Fruit fly (Drosophila melanogaster) whole organism, prepupa: Measurements from ENCODE around the gene APC7.

Experiments used
- Blimp-1 ChIP-seq: fragments of 200-800 bp; sonication (Bioruptor generic); optimal IDR thresholded peaks from 3 replicates; lab custom pipeline; 2017; ENCODE audit warnings: missing biosample characterization, missing genetic modification characterization, mild to moderate bottlenecking, moderate library complexity, missing genetic modification reagents
- CG10669 ChIP-seq: fragments of 200-800 bp; sonication (Bioruptor generic); optimal IDR thresholded peaks from 3 replicates; lab custom pipeline; 2018; ENCODE audit warnings: missing biosample characterization, mild to moderate bottlenecking, missing genetic modification characterization, moderate library complexity
- CG11762 ChIP-seq: fragments of 200-800 bp; sonication (Bioruptor generic); optimal IDR thresholded peaks from 3 replicates; lab custom pipeline; 2016; ENCODE audit warnings: missing biosample characterization, missing genetic modification characterization; ENCODE audit not compliant: insufficient read depth
- CG11902 ChIP-seq: fragments of 200-800 bp; sonication (Bioruptor generic); optimal IDR thresholded peaks from 3 replicates; lab custom pipeline; 2016; ENCODE audit warnings: missing biosample characterization, missing genetic modification characterization
- CG15336 ChIP-seq: fragments of 200-800 bp; sonication (Bioruptor generic); IDR thresholded peaks from 2 replicates; pipeline ENCODE4 v1.3.6; 2022; ENCODE audit warnings: missing biosample characterization, missing genetic modification characterization
- CG16779 ChIP-seq: fragments of 200-800 bp; sonication (Bioruptor generic); optimal IDR thresholded peaks from 3 replicates; lab custom pipeline; 2017; ENCODE audit warnings: missing biosample characterization, mild to moderate bottlenecking, missing genetic modification characterization
- CG3032 ChIP-seq: fragments of 200-800 bp; optimal IDR thresholded peaks from 2 replicates; lab custom pipeline; 2019; ENCODE audit warnings: missing biosample characterization, mild to moderate bottlenecking, missing genetic modification characterization, moderate library complexity
- CG31627 ChIP-seq: fragments of 200-800 bp; sonication (Bioruptor generic); optimal IDR thresholded peaks from 3 replicates; lab custom pipeline; 2016; ENCODE audit warnings: missing biosample characterization, missing genetic modification characterization
- CG32006 ChIP-seq: fragments of 200-800 bp; sonication (Bioruptor generic); optimal IDR thresholded peaks from 3 replicates; lab custom pipeline; 2017; ENCODE audit warnings: missing biosample characterization, mild to moderate bottlenecking, missing genetic modification characterization
- CG34406 ChIP-seq: fragments of 200-800 bp; sonication (Bioruptor generic); optimal IDR thresholded peaks from 3 replicates; lab custom pipeline; 2016; ENCODE audit warnings: missing biosample characterization, missing genetic modification characterization
- CG3919 ChIP-seq: fragments of 200-800 bp; sonication (Bioruptor generic); optimal IDR thresholded peaks from 3 replicates; lab custom pipeline; 2016; ENCODE audit warnings: missing biosample characterization, missing genetic modification characterization
- CG4318 ChIP-seq: fragments of 200-800 bp; sonication (Bioruptor generic); optimal IDR thresholded peaks from 3 replicates; lab custom pipeline; 2017; ENCODE audit warnings: missing biosample characterization, mild to moderate bottlenecking, missing genetic modification characterization
- CG6163 ChIP-seq: fragments of 200-800 bp; sonication (Bioruptor generic); IDR thresholded peaks from 3 replicates; pipeline ENCODE4 v1.3.6; 2022; ENCODE audit warnings: missing biosample characterization, missing genetic modification characterization
- CG6792 ChIP-seq: fragments of 200-800 bp; sonication (Bioruptor generic); optimal IDR thresholded peaks from 3 replicates; lab custom pipeline; 2016; ENCODE audit warnings: missing biosample characterization, missing genetic modification characterization
- CG6808 ChIP-seq: fragments of 200-800 bp; sonication (Bioruptor generic); optimal IDR thresholded peaks from 3 replicates; lab custom pipeline; 2017; ENCODE audit warnings: missing biosample characterization, missing genetic modification characterization, mild to moderate bottlenecking, moderate library complexity, missing genetic modification reagents
- CG6854 ChIP-seq: fragments of 200-800 bp; sonication (Bioruptor generic); optimal IDR thresholded peaks from 2 replicates; lab custom pipeline; 2017; ENCODE audit warnings: missing biosample characterization, mild to moderate bottlenecking, missing genetic modification characterization
- CG7368 ChIP-seq: fragments of 200-800 bp; sonication (Bioruptor generic); optimal IDR thresholded peaks from 3 replicates; lab custom pipeline; 2016; ENCODE audit warnings: missing biosample characterization, missing genetic modification characterization
- CG8119 ChIP-seq: fragments of 200-800 bp; sonication (Bioruptor generic); IDR thresholded peaks from 3 replicates; pipeline ENCODE4 v1.3.6; 2022; ENCODE audit warnings: missing biosample characterization, missing genetic modification characterization
- CG8632 ChIP-seq: fragments of 200-800 bp; sonication (Bioruptor generic); optimal IDR thresholded peaks from 3 replicates; lab custom pipeline; 2016; ENCODE audit warnings: missing biosample characterization, missing genetic modification characterization
- CG9139 ChIP-seq: fragments of 200-800 bp; sonication (Bioruptor generic); optimal IDR thresholded peaks from 3 replicates; lab custom pipeline; 2017; ENCODE audit warnings: missing biosample characterization, mild to moderate bottlenecking, missing genetic modification characterization
- Eip75B ChIP-seq: fragments of 200-800 bp; sonication (Bioruptor generic); optimal IDR thresholded peaks from 3 replicates; lab custom pipeline; 2016; ENCODE audit warnings: missing biosample characterization, missing genetic modification characterization
- Eip78C ChIP-seq: fragments of 200-800 bp; sonication (Bioruptor generic); peaks from one replicate; lab custom pipeline; 2016; ENCODE audit warnings: missing biosample characterization, missing genetic modification characterization
- Eip93F ChIP-seq: fragments of 200-800 bp; sonication (Bioruptor generic); optimal IDR thresholded peaks from 2 replicates; lab custom pipeline; 2016; ENCODE audit warnings: missing biosample characterization, mild to moderate bottlenecking, missing genetic modification characterization
- Ets21C ChIP-seq: fragments of 200-800 bp; sonication (Bioruptor generic); optimal IDR thresholded peaks from 3 replicates; lab custom pipeline; 2016; ENCODE audit warnings: missing biosample characterization, missing genetic modification characterization
- Hr38 ChIP-seq: sonication (Bioruptor generic); optimal IDR thresholded peaks from 2 replicates; lab custom pipeline; 2016; ENCODE audit warnings: missing biosample characterization, missing genetic modification characterization
- Hr39 ChIP-seq: fragments of 200-800 bp; sonication (Bioruptor generic); optimal IDR thresholded peaks from 2 replicates; lab custom pipeline; 2016; ENCODE audit warnings: missing biosample characterization, missing genetic modification characterization
- Hr4 ChIP-seq: fragments of 200-800 bp; sonication (Bioruptor generic); optimal IDR thresholded peaks from 3 replicates; lab custom pipeline; 2016; ENCODE audit warnings: missing biosample characterization, missing genetic modification characterization
- Lpt ChIP-seq: fragments of 200-800 bp; sonication (Bioruptor generic); optimal IDR thresholded peaks from 3 replicates; lab custom pipeline; 2016; ENCODE audit warnings: missing biosample characterization, missing genetic modification characterization
- Met ChIP-seq: fragments of 200-800 bp; sonication (Bioruptor generic); optimal IDR thresholded peaks from 3 replicates; lab custom pipeline; 2016; ENCODE audit warnings: missing biosample characterization, missing genetic modification characterization
- OdsH ChIP-seq: fragments of 200-800 bp; sonication (Bioruptor generic); optimal IDR thresholded peaks from 3 replicates; lab custom pipeline; 2016; ENCODE audit warnings: missing biosample characterization, missing genetic modification characterization
- Smox ChIP-seq: fragments of 200-800 bp; sonication (Bioruptor generic); optimal IDR thresholded peaks from 3 replicates; lab custom pipeline; 2016; ENCODE audit warnings: missing biosample characterization, missing genetic modification characterization
- Sox102F ChIP-seq: fragments of 200-800 bp; sonication (Bioruptor generic); optimal IDR thresholded peaks from 2 replicates; lab custom pipeline; 2016; ENCODE audit warnings: missing biosample characterization, mild to moderate bottlenecking, missing genetic modification characterization
- Sox14 ChIP-seq: fragments of 200-800 bp; sonication (Bioruptor generic); optimal IDR thresholded peaks from 3 replicates; lab custom pipeline; 2016; ENCODE audit warnings: missing biosample characterization, missing genetic modification characterization
- Sox15 ChIP-seq: fragments of 200-800 bp; sonication (Bioruptor generic); optimal IDR thresholded peaks from 3 replicates; lab custom pipeline; 2016; ENCODE audit warnings: missing biosample characterization, missing genetic modification characterization
- achi ChIP-seq: fragments of 200-800 bp; sonication (Bioruptor generic); optimal IDR thresholded peaks from 3 replicates; lab custom pipeline; 2016; ENCODE audit warnings: missing biosample characterization, missing genetic modification characterization
- acj6 ChIP-seq: fragments of 200-800 bp; sonication (Bioruptor generic); optimal IDR thresholded peaks from 3 replicates; lab custom pipeline; 2016; ENCODE audit warnings: missing biosample characterization, missing genetic modification characterization
- cyc ChIP-seq: fragments of 200-800 bp; sonication (Bioruptor generic); optimal IDR thresholded peaks from 3 replicates; lab custom pipeline; 2016; ENCODE audit warnings: missing biosample characterization, missing genetic modification characterization
- dac ChIP-seq: fragments of 200-800 bp; sonication (Bioruptor generic); optimal IDR thresholded peaks from 2 replicates; lab custom pipeline; 2017; ENCODE audit warnings: missing biosample characterization, mild to moderate bottlenecking, missing genetic modification characterization
- dsx ChIP-seq: fragments of 200-800 bp; optimal IDR thresholded peaks from 3 replicates; lab custom pipeline; 2019; ENCODE audit warnings: missing biosample characterization, mild to moderate bottlenecking, missing genetic modification characterization, moderate library complexity; ENCODE audit not compliant: poor library complexity, severe bottlenecking
- esn ChIP-seq: fragments of 200-800 bp; sonication (Bioruptor generic); optimal IDR thresholded peaks from 2 replicates; lab custom pipeline; 2016; ENCODE audit warnings: missing biosample characterization, mild to moderate bottlenecking, missing genetic modification characterization, moderate library complexity
- fd59A ChIP-seq: fragments of 200-800 bp; sonication (Bioruptor generic); optimal IDR thresholded peaks from 2 replicates; lab custom pipeline; 2017; ENCODE audit warnings: missing biosample characterization, mild to moderate bottlenecking, missing genetic modification characterization, missing genetic modification reagents
- fkh ChIP-seq: fragments of 200-800 bp; sonication (Bioruptor generic); optimal IDR thresholded peaks from 3 replicates; lab custom pipeline; 2017; ENCODE audit warnings: missing biosample characterization, mild to moderate bottlenecking, missing genetic modification characterization, moderate library complexity
- net ChIP-seq: fragments of 200-800 bp; sonication (Bioruptor generic); optimal IDR thresholded peaks from 3 replicates; lab custom pipeline; 2016; ENCODE audit warnings: missing biosample characterization, missing genetic modification characterization
- pdm3 ChIP-seq: fragments of 200-800 bp; sonication (Bioruptor generic); optimal IDR thresholded peaks from 3 replicates; lab custom pipeline; 2016; ENCODE audit warnings: missing biosample characterization, missing genetic modification characterization
- spab ChIP-seq: fragments of 200-800 bp; sonication (Bioruptor generic); optimal IDR thresholded peaks from 2 replicates; lab custom pipeline; 2017; ENCODE audit warnings: missing biosample characterization, mild to moderate bottlenecking, missing genetic modification characterization, missing genetic modification reagents
- ss ChIP-seq, 2 experiments: fragments of 200-800 bp; sonication (Bioruptor generic); optimal IDR thresholded peaks; 2 replicates in 1 of 2; 3 replicates in 1 of 2; lab custom pipeline; 2017 to 2018; ENCODE audit warnings: mild to moderate bottlenecking in 2 of 2, missing biosample characterization in 2 of 2, missing genetic modification characterization in 2 of 2, moderate library complexity in 1 of 2
- topi ChIP-seq: fragments of 200-800 bp; sonication (Bioruptor generic); optimal IDR thresholded peaks from 3 replicates; lab custom pipeline; 2016; ENCODE audit warnings: missing biosample characterization, missing genetic modification characterization
- vri ChIP-seq: fragments of 200-800 bp; sonication (Bioruptor generic); optimal IDR thresholded peaks from 3 replicates; lab custom pipeline; 2016; ENCODE audit warnings: missing biosample characterization, mild to moderate bottlenecking, missing genetic modification characterization

APC7 gene

dm6 chrX:6573799-6574198 lies 23.1 kb upstream of the APC7 start (continued):
- TF ChIP-seq CG8119 (GFP tag; lab: Robert Waterston, UW) (peak; percentile 53; the same call in 2 of the 3 replicates), Eip78C (GFP tag; lab: Kevin White, UChicago) (peak; percentile 87), CG3032 (no peak), fkh (GFP tag; lab: Kevin White, UChicago) (no peak), fd59A (GFP tag; lab: Kevin White, UChicago) (no peak), pdm3 (GFP tag; lab: Kevin White, UChicago) (peak; percentile 53), Sox102F (GFP tag; lab: Kevin White, UChicago) (peak; percentile 33), CG6854 (GFP tag; lab: Kevin White, UChicago) (no peak), spab (peak; percentile 6), CG8632 (GFP tag; lab: Kevin White, UChicago) (peak; percentile 33), dsx (GFP tag; lab: Kevin White, UChicago) (no peak), Blimp-1 (GFP tag; lab: Kevin White, UChicago) (no peak), CG34406 (GFP tag; lab: Kevin White, UChicago) (peak; percentile 54), Lpt (GFP tag; lab: Kevin White, UChicago) (no peak), cyc (GFP tag; lab: Kevin White, UChicago) (peak; percentile 35), Hr38 (GFP tag; lab: Kevin White, UChicago) (no peak), CG10669 (peak; percentile 3), Sox14 (GFP tag; lab: Kevin White, UChicago) (peak; percentile 41), CG31627 (GFP tag; lab: Kevin White, UChicago) (peak; percentile 46), CG16779 (tag; lab: Kevin White, UChicago) (no peak), Met (GFP tag; lab: Kevin White, UChicago) (peak; percentile 56), net (GFP tag; lab: Kevin White, UChicago) (peak; percentile 32), OdsH (GFP tag; lab: Kevin White, UChicago) (peak; percentile 18), dac (no peak), CG4318 (GFP tag; lab: Kevin White, UChicago) (peak; percentile 38), CG6808 (peak; percentile 42), CG7368 (GFP tag; lab: Kevin White, UChicago) (peak; percentile 13), ss (GFP tag; optimal IDR thresholded peaks at IDR 0.05; lab: Kevin White, UChicago) (peak in 1 of 2 experiments; percentile 11), Hr4 (GFP tag; lab: Kevin White, UChicago) (peak; percentile 19), CG11762 (GFP tag; lab: Kevin White, UChicago) (no peak), acj6 (GFP tag; lab: Kevin White, UChicago) (peak; percentile 48), Eip75B (GFP tag; lab: Kevin White, UChicago) (peak; percentile 24), CG6792 (GFP tag; lab: Kevin White, UChicago) (peak; percentile 59), esn (peak; percentile 58), vri (GFP tag; lab: Kevin White, UChicago) (peak; percentile 2), achi (GFP tag; lab: Kevin White, UChicago) (peak; percentile 8)

- TF ChIP-seq CG10669 (no peak), net (GFP tag; lab: Kevin White, UChicago) (peak; percentile 25), Met (GFP tag; lab: Kevin White, UChicago) (peak; percentile 67), CG32006 (GFP tag; lab: Kevin White, UChicago) (peak; percentile 61), Smox (no peak), CG3919 (GFP tag; lab: Kevin White, UChicago) (peak; percentile 50), CG15336 (GFP tag; lab: Robert Waterston, UW) (peak; percentile 48; the same call in 1 of the 2 replicates), CG11902 (GFP tag; lab: Kevin White, UChicago) (no peak), CG8119 (GFP tag; lab: Robert Waterston, UW) (peak; percentile 68), Sox102F (GFP tag; lab: Kevin White, UChicago) (peak; percentile 61), spab (no peak), OdsH (GFP tag; lab: Kevin White, UChicago) (peak; percentile 35), Hr39 (GFP tag; lab: Kevin White, UChicago) (peak; percentile 55), Ets21C (GFP tag; lab: Kevin White, UChicago) (peak; percentile 20), CG6163 (GFP tag; lab: Robert Waterston, UW) (peak; percentile 76), CG6792 (GFP tag; lab: Kevin White, UChicago) (peak; percentile 17), topi (peak; percentile 72), dsx (GFP tag; lab: Kevin White, UChicago) (no peak), CG7368 (GFP tag; lab: Kevin White, UChicago) (no peak), Eip93F (GFP tag; lab: Kevin White, UChicago) (no peak), esn (peak; percentile 39), Hr4 (GFP tag; lab: Kevin White, UChicago) (peak; percentile 71), CG9139 (GFP tag; lab: Kevin White, UChicago) (no peak), CG16779 (tag; lab: Kevin White, UChicago) (no peak), CG31627 (GFP tag; lab: Kevin White, UChicago) (peak; percentile 54), achi (GFP tag; lab: Kevin White, UChicago) (peak; percentile 37), Sox15 (GFP tag; lab: Kevin White, UChicago) (peak; percentile 15), vri (GFP tag; lab: Kevin White, UChicago) (no peak)
Measured at dm6 chrX:6574488-6574887, 22.4 kb upstream of the APC7 start.
